Fruit fly (Drosophila melanogaster) whole organism: Measurements from ENCODE around the gene CG8924.

Experiments
- pan ChIP-seq: fragments of >200 bp; optimal IDR thresholded peaks from 2 replicates; lab custom pipeline; 2017
- usp ChIP-seq: fragments of >200 bp; optimal IDR thresholded peaks from 2 replicates; lab custom pipeline; 2017; ENCODE audit warnings: missing biosample characterization, missing genetic modification characterization, mixed read lengths

dm6 chrX:15986654-15987053, 45.8 kb downstream of the CG8924 start, which contains the start of gene ND-20:
- no peak for TF ChIP-seq usp (GFP tag; lab: Kevin White, UChicago)
- no peak for TF ChIP-seq pan (lab: Kevin White, UChicago)
